Fruit fly (Drosophila melanogaster) Kc167 (cell line): ENCODE results near the gene CG4465.

ENCODE experiments used
- Myc ChIP-seq: fragments of >200 bp; optimal IDR thresholded peaks from 2 replicates; lab custom pipeline; 2017; ENCODE audit warnings: missing external identifiers
- Sin3A ChIP-seq: fragments of >200 bp; optimal IDR thresholded peaks from 2 replicates; lab custom pipeline; 2018; ENCODE audit warnings: missing external identifiers
- h ChIP-seq: fragments of >200 bp; optimal IDR thresholded peaks from 3 replicates; lab custom pipeline; 2018; ENCODE audit warnings: missing external identifiers
- insv ChIP-seq: fragments of >200 bp; optimal IDR thresholded peaks from 3 replicates; lab custom pipeline; 2018; ENCODE audit warnings: missing external identifiers
- psq ChIP-seq: fragments of >200 bp; optimal IDR thresholded peaks from 2 replicates; lab custom pipeline; 2017; ENCODE audit warnings: missing external identifiers
- ttk ChIP-seq: sonication (Bioruptor generic); optimal IDR thresholded peaks from 2 replicates; lab custom pipeline; 2017; ENCODE audit warnings: missing external identifiers

CG4465 gene

DNA sequence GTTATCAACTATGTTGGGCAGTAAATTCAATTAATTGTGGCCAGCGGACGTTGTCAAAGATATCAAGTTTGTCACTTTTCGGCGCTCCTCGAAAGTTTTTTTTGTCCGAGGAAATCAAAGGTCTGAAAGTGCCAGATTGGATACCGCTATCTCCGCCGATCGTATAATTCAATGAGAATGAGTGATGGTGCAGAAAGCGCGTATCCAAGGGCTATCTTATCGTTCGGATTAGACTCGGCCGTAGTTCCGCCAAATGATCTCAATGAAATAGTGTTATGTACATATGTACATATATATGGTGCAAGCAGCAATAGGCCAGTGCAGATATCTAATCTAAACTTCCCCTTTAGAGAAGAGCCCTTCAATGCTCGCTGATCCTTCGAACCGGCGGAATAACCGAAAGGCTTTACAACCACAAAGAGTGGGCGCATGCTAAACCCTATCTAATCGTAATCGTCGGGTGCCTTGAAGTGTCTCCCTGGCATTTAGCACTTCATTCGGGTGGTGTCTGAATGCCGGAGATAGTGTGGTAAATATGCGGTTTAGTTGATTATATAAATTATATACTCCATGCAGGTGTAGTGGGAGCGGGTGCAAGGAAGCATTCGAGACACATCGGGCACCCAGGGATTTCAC lies 44.4 kb downstream of the CG4465 start:
- TF ChIP-seq Myc (lab: Kevin White, UChicago) (no peak), insv (lab: Kevin White, UChicago) (no peak), Sin3A (lab: Kevin White, UChicago) (no peak), psq (lab: Kevin White, UChicago) (no peak), ttk (no peak), h (lab: Kevin White, UChicago) (no peak)
